Worm (Caenorhabditis elegans): ENCODE results near the gene C06G4.6.

C06G4.6 gene

DNA sequence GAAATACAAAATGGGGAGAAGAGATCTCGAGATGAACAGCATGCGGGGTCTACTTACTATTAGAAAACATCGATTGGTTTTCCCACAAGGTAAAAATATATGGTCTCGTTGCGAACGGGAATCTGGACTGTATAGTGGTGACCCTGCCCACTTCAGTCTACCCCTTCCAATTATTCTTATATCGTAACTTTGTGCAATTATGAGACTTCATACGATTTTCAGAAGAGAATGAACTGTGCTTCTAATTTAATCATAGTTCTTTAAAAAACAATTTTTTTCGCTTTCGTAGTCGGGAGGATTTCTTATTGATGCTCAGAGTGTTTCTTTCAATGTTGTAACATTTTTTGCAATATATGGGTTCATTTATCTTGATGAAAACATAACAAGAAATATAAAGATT is 32.1 kb upstream of the C06G4.6 start, which contains the start of gene F54H12.5:
F54H12.5 (minus strand) TSS at position 101 of the 400 bp plus-strand sequence.
- TF ChIP-seq Y55F3AM.14 (GFP tag; optimal IDR thresholded peaks at IDR 0.05) (no peak), ztf-1 (GFP tag; conservative IDR thresholded peaks at IDR 0.05) (no peak), elt-3 (tag; optimal IDR thresholded peaks at IDR 0.05) (no peak), nhr-129 (tag; optimal IDR thresholded peaks at IDR 0.05) (no peak), lsy-2 (tag; optimal IDR thresholded peaks at IDR 0.05) (no peak), sem-4 (tag; optimal IDR thresholded peaks at IDR 0.05) (no peak), F13H6.1 (tag; optimal IDR thresholded peaks at IDR 0.05) (no peak), nhr-11 (tag; optimal IDR thresholded peaks at IDR 0.05) (no peak), ztf-4 (tag; optimal IDR thresholded peaks at IDR 0.05) (no peak), peb-1 (tag; optimal IDR thresholded peaks at IDR 0.05) (no peak), ZK546.5 (tag; optimal IDR thresholded peaks at IDR 0.05) (no peak), alr-1 (tag; optimal IDR thresholded peaks at IDR 0.05) (no peak), sma-3 (GFP tag; optimal IDR thresholded peaks at IDR 0.05) (no peak), dmd-4 (tag; optimal IDR thresholded peaks at IDR 0.05) (no peak), lin-39 (tag; optimal IDR thresholded peaks at IDR 0.05) (no peak), ztf-11 (tag; optimal IDR thresholded peaks at IDR 0.05) (no peak), aly-2 (tag; optimal IDR thresholded peaks at IDR 0.05) (no peak), unc-55 (GFP tag; optimal IDR thresholded peaks at IDR 0.05) (no peak), fos-1 (tag; optimal IDR thresholded peaks at IDR 0.05) (no peak)

DNA sequence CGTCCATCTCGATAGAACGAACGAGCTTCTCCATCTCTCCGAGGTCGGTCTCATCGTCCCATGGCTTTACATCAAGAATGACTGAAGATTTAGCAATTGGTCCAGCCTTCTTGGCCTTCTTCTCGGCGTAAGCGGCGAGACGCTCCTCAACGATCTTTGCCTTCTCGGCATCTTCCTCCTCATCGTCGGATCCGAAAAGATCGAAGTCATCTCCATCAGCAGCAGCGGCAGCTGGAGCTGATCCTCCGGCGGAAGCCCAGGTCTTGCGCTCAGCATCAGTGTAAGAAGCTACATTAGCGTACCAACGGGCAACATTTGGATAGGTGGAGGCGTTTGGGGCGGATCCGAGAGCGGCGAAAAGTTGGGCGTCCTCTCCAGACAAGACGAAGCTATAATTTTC is 31.5 kb upstream of the C06G4.6 start:
- no peak for TF ChIP-seq fos-1 (tag; optimal IDR thresholded peaks at IDR 0.05)
- TF ChIP-seq gmeb-1 (tag; optimal IDR thresholded peaks at IDR 0.05): no peak

DNA sequence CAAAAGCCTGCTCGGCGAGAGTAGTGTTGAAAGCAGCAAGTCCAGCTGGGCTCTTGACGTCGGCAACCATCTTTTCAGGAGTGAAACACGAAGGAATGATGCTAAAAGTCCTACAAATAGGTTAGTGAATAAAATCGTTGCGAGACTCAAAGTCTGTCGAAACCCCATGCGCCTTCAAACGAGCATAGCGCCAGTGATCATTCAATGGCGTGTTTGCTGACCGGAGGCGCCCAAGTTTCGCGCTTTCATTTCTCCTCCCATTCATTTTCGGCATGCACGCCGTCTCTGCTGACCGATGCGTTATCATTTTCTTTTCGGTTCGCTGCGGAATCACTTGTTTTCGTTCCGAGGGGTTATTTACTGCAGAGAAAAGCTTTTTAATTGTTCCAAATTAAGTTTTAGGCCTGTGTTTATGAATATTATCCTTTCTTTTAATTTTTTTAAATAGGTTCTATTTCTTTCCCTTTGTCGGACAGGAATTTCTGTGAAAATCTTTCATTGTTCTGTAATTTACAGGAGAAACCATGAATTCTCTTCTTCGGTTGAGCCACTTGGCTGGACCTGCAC is 30.9 kb upstream of the C06G4.6 start, which contains the start of the genes eef-1B.1 and aco-2:
eef-1B.1 (minus strand) TSS at position 186 of the 567 bp plus-strand sequence.
aco-2 (plus strand) TSS at position 517 of the 567 bp plus-strand sequence.
- TF ChIP-seq mdl-1 (tag; optimal IDR thresholded peaks at IDR 0.05) (peak in 1 of 2 experiments; percentile 61), nhr-129 (tag; optimal IDR thresholded peaks at IDR 0.05) (peak; percentile 93), mab-5 (tag; optimal IDR thresholded peaks at IDR 0.05) (peak; percentile 86), sma-3 (GFP tag; optimal IDR thresholded peaks at IDR 0.05) (peak; percentile 94), lin-13 (GFP tag; optimal IDR thresholded peaks at IDR 0.05) (peak; percentile 89), sem-4 (tag; optimal IDR thresholded peaks at IDR 0.05) (peak; percentile 75), lin-11 (tag; optimal IDR thresholded peaks at IDR 0.05) (peak; percentile 90), fos-1 (tag; optimal IDR thresholded peaks at IDR 0.05) (peak; percentile 80), C34F6.9 (tag; optimal IDR thresholded peaks at IDR 0.05) (peak; percentile 92), Y55F3AM.14 (GFP tag; optimal IDR thresholded peaks at IDR 0.05) (peak; percentile 36), unc-55 (GFP tag; optimal IDR thresholded peaks at IDR 0.05) (peak; percentile 97), nhr-6 (tag; optimal IDR thresholded peaks at IDR 0.05) (peak; percentile 27), egl-27 (tag; optimal IDR thresholded peaks at IDR 0.05) (peak; percentile 87), ztf-4 (tag; optimal IDR thresholded peaks at IDR 0.05) (peak; percentile 55), F13H6.1 (tag; optimal IDR thresholded peaks at IDR 0.05) (peak; percentile 90), sma-9 (GFP tag; optimal IDR thresholded peaks at IDR 0.05) (peak; percentile 95), sma-9 (tag; optimal IDR thresholded peaks at IDR 0.05) (no peak), dmd-4 (tag; optimal IDR thresholded peaks at IDR 0.05) (no peak), nhr-237 (tag; optimal IDR thresholded peaks at IDR 0.05) (no peak), peb-1 (tag; optimal IDR thresholded peaks at IDR 0.05) (no peak), nhr-21 (tag; optimal IDR thresholded peaks at IDR 0.05) (peak; percentile 94), ztf-11 (tag; optimal IDR thresholded peaks at IDR 0.05) (no peak), nhr-23 (tag; optimal IDR thresholded peaks at IDR 0.05) (no peak), zag-1 (tag; optimal IDR thresholded peaks at IDR 0.05) (peak; percentile 52), lsy-2 (tag; optimal IDR thresholded peaks at IDR 0.05) (peak; percentile 86 to 95), lin-39 (tag; optimal IDR thresholded peaks at IDR 0.05) (no peak), nhr-11 (tag; optimal IDR thresholded peaks at IDR 0.05) (no peak), elt-3 (tag; optimal IDR thresholded peaks at IDR 0.05) (no peak), alr-1 (tag; optimal IDR thresholded peaks at IDR 0.05) (no peak), nhr-12 (tag; optimal IDR thresholded peaks at IDR 0.05) (peak; percentile 28), ceh-16 (tag; optimal IDR thresholded peaks at IDR 0.05) (peak; percentile 56), unc-62 (GFP tag; optimal IDR thresholded peaks at IDR 0.05) (peak; percentile 26), blmp-1 (tag; optimal IDR thresholded peaks at IDR 0.05; ENCODE audit: insufficient read depth) (peak; percentile 82), nhr-25 (tag; optimal IDR thresholded peaks at IDR 0.05) (peak; percentile 94), aly-2 (tag; optimal IDR thresholded peaks at IDR 0.05) (no peak), ama-1 (optimal IDR thresholded peaks at IDR 0.05) (no peak), nhr-10 (tag; optimal IDR thresholded peaks at IDR 0.05) (no peak), R02D3.7 (tag; optimal IDR thresholded peaks at IDR 0.05) (peak; percentile 50), snpc-4 (tag; optimal IDR thresholded peaks at IDR 0.05) (peak; percentile 73), gmeb-1 (tag; optimal IDR thresholded peaks at IDR 0.05) (peak; percentile 93), mbf-1 (tag; optimal IDR thresholded peaks at IDR 0.05) (no peak), nhr-77 (tag; optimal IDR thresholded peaks at IDR 0.05) (peak; percentile 80), ztf-1 (GFP tag; conservative IDR thresholded peaks at IDR 0.05) (no peak), crh-2 (tag; optimal IDR thresholded peaks at IDR 0.05) (peak; percentile 93), unc-39 (tag; optimal IDR thresholded peaks at IDR 0.05) (no peak), ZK546.5 (tag; optimal IDR thresholded peaks at IDR 0.05) (peak; percentile 47), ceh-82 (tag; optimal IDR thresholded peaks at IDR 0.05) (no peak)
